Worm (Caenorhabditis elegans) whole organism, L4 larva: ENCODE results near the gene ptp-5.2.

Experiments used
- fos-1 ChIP-seq: fragments of 150-350 bp; optimal IDR thresholded peaks from 2 replicates; lab custom pipeline; 2014; ENCODE audit warnings: missing biosample characterization, missing genetic modification characterization
- lin-15B ChIP-seq: fragments of 150-350 bp; sonication (generic microtip); optimal IDR thresholded peaks from 3 replicates; lab custom pipeline; 2014; ENCODE audit warnings: missing biosample characterization, missing genetic modification characterization
- nhr-237 ChIP-seq: sonication (generic microtip); optimal IDR thresholded peaks from 2 replicates; lab custom pipeline; 2017; ENCODE audit warnings: missing biosample characterization, missing genetic modification characterization

DNA sequence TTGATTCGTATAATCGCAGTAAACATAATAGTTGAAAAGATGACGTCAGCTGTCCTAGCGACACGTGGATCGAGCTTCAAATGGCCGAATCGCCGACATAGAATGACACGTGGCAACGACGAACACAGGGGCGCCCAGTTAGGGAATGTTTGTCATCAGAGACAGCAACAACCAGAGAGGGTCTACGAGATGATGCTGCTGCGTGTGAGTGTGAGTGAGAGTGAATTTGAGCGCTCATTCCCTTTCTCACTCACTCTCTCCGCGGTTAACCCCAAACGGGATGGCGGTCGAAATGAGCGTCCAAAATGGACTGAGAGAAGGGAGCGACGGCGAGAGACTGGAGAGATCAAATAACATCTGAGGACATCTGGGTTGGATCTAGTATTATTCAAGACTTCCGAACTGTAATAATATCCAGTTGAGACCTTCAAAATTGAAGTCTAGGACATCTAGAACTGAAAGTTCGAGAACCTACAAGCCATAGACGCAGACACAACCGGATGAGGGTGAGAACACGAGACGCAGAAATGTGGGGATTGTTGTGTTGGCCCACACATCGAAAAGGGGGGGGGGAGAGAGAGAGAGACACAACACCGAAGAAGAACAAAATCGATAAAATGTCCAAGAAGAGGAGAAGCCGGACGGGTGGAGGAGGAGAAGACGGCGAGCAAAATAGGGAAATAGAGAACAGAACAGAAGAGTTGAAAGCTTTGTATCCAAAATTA is 33.3 kb upstream of the ptp-5.2 start:
- TF ChIP-seq fos-1 (tag; lab: Kevin White, UChicago) (no peak), nhr-237 (tag; lab: Kevin White, UChicago) (no peak), lin-15B (tag; lab: Kevin White, UChicago) (no peak)
